Fruit fly (Drosophila melanogaster): ENCODE results near the gene eff.

- TF ChIP-seq zfh2 (GFP tag; optimal IDR thresholded peaks at IDR 0.05) (no peak), CG8478 (optimal IDR thresholded peaks at IDR 0.05) (no peak), ftz-f1 (GFP tag; optimal IDR thresholded peaks at IDR 0.05) (no peak), Lhr (GFP tag; optimal IDR thresholded peaks at IDR 0.05) (peak; percentile 21), Kr (GFP tag; optimal IDR thresholded peaks at IDR 0.05) (peak; percentile 44), CG14014 (GFP tag; IDR thresholded peaks at IDR 0.05) (no peak), CG7271 (tag; optimal IDR thresholded peaks at IDR 0.05) (peak; percentile 2), CG11723 (GFP tag; optimal IDR thresholded peaks at IDR 0.05) (peak; percentile 44), CG3065 (GFP tag; optimal IDR thresholded peaks at IDR 0.05) (no peak), lola (GFP tag; optimal IDR thresholded peaks at IDR 0.05) (peak in 1 of 3 experiments; percentile 83), Atf-2 (GFP tag; optimal IDR thresholded peaks at IDR 0.05) (peak; percentile 60), Mad (GFP tag; optimal IDR thresholded peaks at IDR 0.05) (no peak), CG16815 (GFP tag; optimal IDR thresholded peaks at IDR 0.05) (peak; percentile 47), jumu (GFP tag; optimal IDR thresholded peaks at IDR 0.05) (peak; percentile 54)
These were observed 48.7 kb downstream of the eff start for dm6 chr3R:14692230-14692970.

All from whole organism, embryonic.